Worm (Caenorhabditis elegans) whole organism, L1 larva: ENCODE results near the gene Y6D1A.2.

ENCODE experiments used
- C04F5.9 ChIP-seq: sonication (generic microtip); optimal IDR thresholded peaks from 2 replicates; lab custom pipeline; 2016; ENCODE audit warnings: missing genetic modification characterization, missing compliant biosample characterization
- C16A3.4 ChIP-seq: fragments of 150-350 bp; optimal IDR thresholded peaks from 2 replicates; lab custom pipeline; 2014; ENCODE audit warnings: missing biosample characterization, missing genetic modification characterization
- F16B12.6 ChIP-seq: fragments of 150-350 bp; optimal IDR thresholded peaks from 2 replicates; lab custom pipeline; 2014; ENCODE audit warnings: missing biosample characterization, missing genetic modification characterization
- Y116A8C.19 ChIP-seq: sonication (generic microtip); optimal IDR thresholded peaks from 2 replicates; lab custom pipeline; 2016; ENCODE audit warnings: missing compliant biosample characterization, missing genetic modification characterization, borderline replicate concordance
- aha-1 ChIP-seq: fragments of 150-350 bp; optimal IDR thresholded peaks from 2 replicates; lab custom pipeline; 2014; ENCODE audit warnings: missing biosample characterization, missing genetic modification characterization
- ama-1 ChIP-seq: fragments of 150-350 bp; optimal IDR thresholded peaks from 2 replicates; lab custom pipeline; 2014
- blmp-1 ChIP-seq: fragments of 150-350 bp; optimal IDR thresholded peaks from 2 replicates; lab custom pipeline; 2014; ENCODE audit warnings: missing biosample characterization, missing genetic modification characterization
- ceh-8 ChIP-seq: fragments of 200-800 bp; sonication (Bioruptor generic); optimal IDR thresholded peaks from 2 replicates; lab custom pipeline; 2018; ENCODE audit warnings: mild to moderate bottlenecking, missing genetic modification characterization, moderate library complexity, missing compliant biosample characterization
- dpl-1 ChIP-seq, 3 experiments: fragments of 150-350 bp in 2 of 3; sonication (generic microtip) in 1 of 3; optimal IDR thresholded peaks; 2 replicates each; lab custom pipeline; 2014 to 2017; ENCODE audit warnings: missing biosample characterization in 3 of 3, missing genetic modification characterization in 3 of 3, missing genetic modification reagents in 3 of 3
- dsc-1 ChIP-seq: sonication (generic microtip); optimal IDR thresholded peaks from 2 replicates; lab custom pipeline; 2016; ENCODE audit warnings: mild to moderate bottlenecking, missing genetic modification characterization, missing compliant biosample characterization
- egl-13 ChIP-seq: sonication (generic microtip); optimal IDR thresholded peaks from 2 replicates; lab custom pipeline; 2016; ENCODE audit warnings: missing genotype, missing genetic modification reagents, missing genetic modification characterization, missing compliant biosample characterization
- fkh-10 ChIP-seq: sonication (generic microtip); optimal IDR thresholded peaks from 2 replicates; lab custom pipeline; 2017; ENCODE audit warnings: missing biosample characterization, missing genetic modification reagents, missing genetic modification characterization
- fkh-4 ChIP-seq: sonication (generic microtip); optimal IDR thresholded peaks from 2 replicates; lab custom pipeline; 2016; ENCODE audit warnings: missing compliant biosample characterization, missing genetic modification characterization, borderline replicate concordance
- hlh-17 ChIP-seq: fragments of 200-800 bp; sonication (Bioruptor generic); optimal IDR thresholded peaks from 2 replicates; lab custom pipeline; 2018; ENCODE audit warnings: missing genetic modification characterization, mild to moderate bottlenecking, missing compliant biosample characterization, moderate library complexity, borderline replicate concordance
- hlh-4 ChIP-seq: sonication (generic microtip); optimal IDR thresholded peaks from 2 replicates; lab custom pipeline; 2016; ENCODE audit warnings: mild to moderate bottlenecking, missing genetic modification characterization, missing compliant biosample characterization
- hpl-2 ChIP-seq: fragments of 150-350 bp; optimal IDR thresholded peaks from 2 replicates; lab custom pipeline; 2014; ENCODE audit warnings: missing biosample characterization, missing genetic modification reagents, missing genetic modification characterization
- irx-1 ChIP-seq: sonication (generic microtip); optimal IDR thresholded peaks from 2 replicates; lab custom pipeline; 2016; ENCODE audit warnings: missing genetic modification characterization, missing compliant biosample characterization
- jun-1 ChIP-seq: fragments of 150-350 bp; optimal IDR thresholded peaks from 2 replicates; lab custom pipeline; 2014; ENCODE audit warnings: missing biosample characterization, missing genetic modification reagents, missing genetic modification characterization
- lin-39 ChIP-seq: fragments of 150-350 bp; optimal IDR thresholded peaks from 2 replicates; lab custom pipeline; 2014; ENCODE audit warnings: missing biosample characterization, missing genetic modification reagents, missing genetic modification characterization
- mab-9 ChIP-seq: fragments of 200-800 bp; sonication (Bioruptor generic); IDR thresholded peaks from 2 replicates; pipeline ENCODE4 v1.3.6; 2022; ENCODE audit warnings: missing genetic modification reagents, missing genetic modification characterization, missing compliant biosample characterization
- mef-2 ChIP-seq: fragments of 150-350 bp; optimal IDR thresholded peaks from 2 replicates; lab custom pipeline; 2014; ENCODE audit warnings: missing biosample characterization, missing genetic modification characterization
- nhr-11 ChIP-seq: fragments of 150-350 bp; optimal IDR thresholded peaks from 2 replicates; lab custom pipeline; 2014; ENCODE audit warnings: missing biosample characterization, missing genetic modification characterization
- nhr-19 ChIP-seq: fragments of 200-800 bp; sonication (Bioruptor generic); conservative IDR thresholded peaks from 2 replicates; pipeline ENCODE4 v1.3.6; 2022; ENCODE audit warnings: missing genetic modification characterization, missing compliant biosample characterization
- nhr-20 ChIP-seq: sonication (generic microtip); optimal IDR thresholded peaks from 2 replicates; lab custom pipeline; 2016; ENCODE audit warnings: mild to moderate bottlenecking, missing genetic modification characterization, missing compliant biosample characterization
- nhr-237 ChIP-seq: fragments of 150-350 bp; optimal IDR thresholded peaks from 2 replicates; lab custom pipeline; 2014; ENCODE audit warnings: missing biosample characterization, missing genetic modification characterization
- nhr-28 ChIP-seq: fragments of 150-350 bp; optimal IDR thresholded peaks from 2 replicates; lab custom pipeline; 2014; ENCODE audit warnings: missing biosample characterization, missing genetic modification characterization
- nhr-47 ChIP-seq: sonication (generic microtip); optimal IDR thresholded peaks from 2 replicates; lab custom pipeline; 2016; ENCODE audit warnings: mild to moderate bottlenecking, missing genetic modification characterization, moderate library complexity, missing compliant biosample characterization
- nhr-71 ChIP-seq: sonication (generic microtip); optimal IDR thresholded peaks from 2 replicates; lab custom pipeline; 2016; ENCODE audit warnings: mild to moderate bottlenecking, missing genetic modification characterization, moderate library complexity, missing compliant biosample characterization
- nhr-77 ChIP-seq: fragments of 150-350 bp; optimal IDR thresholded peaks from 2 replicates; lab custom pipeline; 2014; ENCODE audit warnings: missing biosample characterization, missing genetic modification characterization
- nhr-85 ChIP-seq: sonication (generic microtip); peaks from one replicate; lab custom pipeline; 2016; ENCODE audit warnings: missing genetic modification characterization, inconsistent platforms, missing compliant biosample characterization
- pax-3 ChIP-seq: fragments of 200-800 bp; sonication (Bioruptor generic); optimal IDR thresholded peaks from 2 replicates; lab custom pipeline; 2018; ENCODE audit warnings: mild to moderate bottlenecking, missing genetic modification characterization, moderate library complexity, missing compliant biosample characterization
- pqm-1 ChIP-seq: sonication (generic microtip); optimal IDR thresholded peaks from 3 replicates; lab custom pipeline; 2017; ENCODE audit warnings: missing biosample characterization, missing genetic modification characterization
- rnt-1 ChIP-seq: sonication (generic microtip); optimal IDR thresholded peaks from 2 replicates; lab custom pipeline; 2016; ENCODE audit warnings: mild to moderate bottlenecking, missing genetic modification characterization, moderate library complexity, missing compliant biosample characterization
- skn-1 ChIP-seq: fragments of 150-350 bp; optimal IDR thresholded peaks from 2 replicates; lab custom pipeline; 2014; ENCODE audit warnings: missing biosample characterization, missing genetic modification characterization
- snu-23 ChIP-seq: sonication (generic microtip); optimal IDR thresholded peaks from 2 replicates; lab custom pipeline; 2016; ENCODE audit warnings: missing genetic modification characterization, missing compliant biosample characterization
- sox-4 ChIP-seq: sonication (generic microtip); optimal IDR thresholded peaks from 2 replicates; lab custom pipeline; 2016; ENCODE audit warnings: missing genetic modification characterization, missing compliant biosample characterization
- sptf-1 ChIP-seq: fragments of 150-350 bp; optimal IDR thresholded peaks from 2 replicates; lab custom pipeline; 2014; ENCODE audit warnings: missing biosample characterization, missing genetic modification characterization
- sup-37 ChIP-seq: fragments of 200-800 bp; sonication (Bioruptor generic); optimal IDR thresholded peaks from 2 replicates; lab custom pipeline; 2018; ENCODE audit warnings: mild to moderate bottlenecking, missing genetic modification characterization, missing compliant biosample characterization
- tlp-1 ChIP-seq: fragments of 150-350 bp; optimal IDR thresholded peaks from 2 replicates; lab custom pipeline; 2014; ENCODE audit warnings: missing biosample characterization, missing genetic modification characterization
- unc-130 ChIP-seq: fragments of 150-350 bp; optimal IDR thresholded peaks from 2 replicates; lab custom pipeline; 2017; ENCODE audit warnings: missing biosample characterization, missing genetic modification characterization, inconsistent platforms
- unc-30 ChIP-seq: sonication (generic microtip); optimal IDR thresholded peaks from 2 replicates; lab custom pipeline; 2017; ENCODE audit warnings: missing biosample characterization, missing genetic modification characterization
- unc-62 ChIP-seq: fragments of 150-350 bp; optimal IDR thresholded peaks from 2 replicates; lab custom pipeline; 2014; ENCODE audit warnings: missing biosample characterization, missing genetic modification reagents, missing genetic modification characterization
- unc-86 ChIP-seq: sonication (generic microtip); optimal IDR thresholded peaks from 2 replicates; lab custom pipeline; 2016; ENCODE audit warnings: missing genetic modification characterization, missing compliant biosample characterization
- unc-98 ChIP-seq: fragments of 200-800 bp; sonication (Bioruptor generic); IDR thresholded peaks from 2 replicates; pipeline ENCODE4 v1.3.6; 2022; ENCODE audit warnings: missing genetic modification characterization, missing compliant biosample characterization
- vab-15 ChIP-seq: sonication (generic microtip); optimal IDR thresholded peaks from 2 replicates; lab custom pipeline; 2017; ENCODE audit warnings: missing genotype, mild to moderate bottlenecking, missing genetic modification characterization, missing compliant biosample characterization
- zag-1 ChIP-seq: fragments of 150-350 bp; optimal IDR thresholded peaks from 2 replicates; lab custom pipeline; 2014; ENCODE audit warnings: missing biosample characterization, missing genetic modification characterization
- ztf-4 ChIP-seq: fragments of 150-350 bp; optimal IDR thresholded peaks from 2 replicates; lab custom pipeline; 2014; ENCODE audit warnings: missing biosample characterization, missing genetic modification characterization

Gene Y6D1A.2

ce11 chrII:11813895-11814369 is 5.8 kb downstream of the Y6D1A.2 start, which contains the start of gene F43G6.8 (continued):
- TF ChIP-seq hlh-4 (tag; lab: Kevin White, UChicago), result no peak
- no peak for TF ChIP-seq hlh-17 (GFP tag; lab: Kevin White, UChicago)
- TF ChIP-seq lin-39 (tag; lab: Kevin White, UChicago), result no peak
- peak; percentile 62 for TF ChIP-seq snu-23 (GFP tag; lab: Kevin White, UChicago)
- no peak for TF ChIP-seq fkh-10 (GFP tag; lab: Kevin White, UChicago)
- peak; percentile 12 to 45 (median 35) for TF ChIP-seq dpl-1 (GFP tag; optimal IDR thresholded peaks at IDR 0.05; lab: Kevin White, UChicago)
- no peak for TF ChIP-seq C04F5.9
- TF ChIP-seq nhr-28 (tag; lab: Kevin White, UChicago), result no peak
- TF ChIP-seq skn-1 (tag; lab: Kevin White, UChicago), result peak; percentile 21
- TF ChIP-seq sox-4 (tag; lab: Kevin White, UChicago), result no peak
- TF ChIP-seq C16A3.4, result peak; percentile 37
- TF ChIP-seq tlp-1 (tag; lab: Kevin White, UChicago), result no peak
- peak; percentile 47 for TF ChIP-seq nhr-47 (tag; lab: Kevin White, UChicago)
- TF ChIP-seq pqm-1 (tag; lab: Kevin White, UChicago), result no peak
- peak; percentile 59 for TF ChIP-seq nhr-20 (tag; lab: Kevin White, UChicago)
- no peak for TF ChIP-seq aha-1
- TF ChIP-seq nhr-77 (tag; lab: Kevin White, UChicago), result no peak
- TF ChIP-seq jun-1 (tag; lab: Kevin White, UChicago), result peak; percentile 12
- no peak for TF ChIP-seq Y116A8C.19
- peak; percentile 56 for TF ChIP-seq rnt-1 (tag; lab: Kevin White, UChicago)
- no peak for TF ChIP-seq hpl-2 (GFP tag; lab: Kevin White, UChicago)
- TF ChIP-seq unc-62, result no peak
- no peak for TF ChIP-seq mef-2
- TF ChIP-seq dsc-1 (tag; lab: Kevin White, UChicago), result no peak
- no peak for TF ChIP-seq unc-98
- no peak for TF ChIP-seq sup-37 (GFP tag; lab: Kevin White, UChicago)
- TF ChIP-seq zag-1 (tag; lab: Kevin White, UChicago), result no peak
- TF ChIP-seq ztf-4 (tag; lab: Kevin White, UChicago), result peak; percentile 2
- peak; percentile 52 for TF ChIP-seq ama-1 (lab: Kevin White, UChicago)
- TF ChIP-seq F16B12.6 (tag; lab: Kevin White, UChicago), result no peak
- TF ChIP-seq pax-3 (tag; lab: Kevin White, UChicago), result no peak
- TF ChIP-seq unc-130 (tag; lab: Kevin White, UChicago), result peak; percentile 58
- no peak for TF ChIP-seq nhr-237 (tag; lab: Kevin White, UChicago)
- peak; percentile 61 for TF ChIP-seq nhr-71
- TF ChIP-seq fkh-4, result no peak
- TF ChIP-seq nhr-85 (tag; lab: Kevin White, UChicago), result no peak
- TF ChIP-seq irx-1, result no peak
- 0 out of 2 replicates have a peak, but pooled peaks have one; percentile 33 for TF ChIP-seq mab-9
- no peak for TF ChIP-seq unc-30 (tag; lab: Kevin White, UChicago)

DNA sequence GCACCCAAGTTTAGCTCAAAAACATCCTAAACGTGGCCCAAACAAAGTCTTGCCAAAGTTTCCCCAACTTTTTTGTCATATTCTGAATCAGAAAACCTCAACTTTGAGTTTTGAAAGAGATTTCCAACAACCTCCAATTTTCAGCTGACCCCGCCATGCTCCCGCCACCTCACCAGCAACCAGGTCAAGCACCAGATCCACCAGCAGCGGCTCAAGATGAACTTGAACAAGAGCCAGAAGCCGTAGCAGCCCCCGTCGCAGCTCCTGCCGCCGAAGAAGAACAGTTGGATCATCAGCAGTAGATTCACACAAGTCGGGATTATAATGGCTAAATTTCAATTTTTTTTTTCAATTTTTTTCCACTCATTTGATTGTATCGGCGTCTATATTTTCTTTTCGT is 8.5 kb downstream of the Y6D1A.2 start:
- TF ChIP-seq zag-1 (tag; lab: Kevin White, UChicago), result no peak
- TF ChIP-seq, all 84 proteins: peak for 0

- TF ChIP-seq egl-13 (tag; lab: Kevin White, UChicago), result no peak
- no peak for TF ChIP-seq ceh-8 (GFP tag; lab: Kevin White, UChicago)
- TF ChIP-seq vab-15 (tag; lab: Kevin White, UChicago), result no peak
- no peak for TF ChIP-seq sptf-1 (tag; lab: Kevin White, UChicago)
- TF ChIP-seq nhr-11 (tag; lab: Kevin White, UChicago), result no peak
- TF ChIP-seq Y116A8C.19, result no peak
- no peak for TF ChIP-seq nhr-20 (tag; lab: Kevin White, UChicago)
- TF ChIP-seq dsc-1 (tag; lab: Kevin White, UChicago), result no peak
- TF ChIP-seq aha-1, result no peak
- TF ChIP-seq pax-3 (tag; lab: Kevin White, UChicago), result no peak
- no peak for TF ChIP-seq unc-86 (tag; lab: Kevin White, UChicago)
- no peak for TF ChIP-seq hpl-2 (GFP tag; lab: Kevin White, UChicago)
- no peak for TF ChIP-seq blmp-1 (tag; lab: Kevin White, UChicago)
- TF ChIP-seq dpl-1 (GFP tag; optimal IDR thresholded peaks at IDR 0.05; lab: Kevin White, UChicago), result no peak
- no peak for TF ChIP-seq nhr-19 (GFP tag; lab: Robert Waterston, UW)
- TF ChIP-seq mef-2, result no peak
These were observed 9.3 kb downstream of the Y6D1A.2 start, which contains the start of gene F43G6.7 for ce11 chrII:11810436-11810835. Gene F43G6.7, plus strand, starts transcription at chrII:11810790.
